Worm (Caenorhabditis elegans): Measurements from ENCODE around the gene mrp-7.

Gene mrp-7

ce11 chrV:19718660-19719059 is 44.0 kb downstream of the mrp-7 start:
- TF ChIP-seq tra-4 (tag; optimal IDR thresholded peaks at IDR 0.05), result no peak
- peak; percentile 53 for TF ChIP-seq ceh-36 (tag; optimal IDR thresholded peaks at IDR 0.05)

- peak; percentile 69 for TF ChIP-seq ets-7 (tag; optimal IDR thresholded peaks at IDR 0.05)
- no peak for TF ChIP-seq hmbx-1 (tag; optimal IDR thresholded peaks at IDR 0.05)
Measured at ce11 chrV:19719253-19719652, 44.6 kb downstream of the mrp-7 start, which contains the start of gene Y116F11A.6. Gene Y116F11A.6, plus strand, starts transcription at chrV:19719553.

DNA sequence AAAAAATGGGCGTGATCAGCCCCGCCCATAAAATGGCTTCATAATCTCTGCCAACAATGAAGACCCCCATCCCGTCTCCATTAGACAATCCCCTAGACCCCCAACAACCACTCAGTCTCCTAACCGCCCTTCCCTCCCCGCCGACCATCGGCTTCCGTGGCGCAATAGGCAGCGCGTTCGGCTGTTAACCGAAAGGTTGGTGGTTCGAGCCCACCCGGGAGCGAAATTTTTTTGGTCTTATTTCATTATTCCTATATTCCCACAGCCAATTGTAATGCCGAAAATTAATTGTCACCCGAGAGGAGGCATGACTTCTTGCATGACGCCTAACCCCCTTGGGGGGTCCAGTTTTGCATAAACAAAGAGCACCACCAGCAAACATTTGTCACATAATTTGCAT is 48.2 kb downstream of the mrp-7 start:
- TF ChIP-seq scrt-1 (GFP tag; IDR thresholded peaks at IDR 0.05) (peak; percentile 83), hmbx-1 (tag; optimal IDR thresholded peaks at IDR 0.05) (peak; percentile 37), B0310.2 (tag; optimal IDR thresholded peaks at IDR 0.05) (peak; percentile 9), hnd-1 (tag; optimal IDR thresholded peaks at IDR 0.05) (peak; percentile 52), sea-1 (GFP tag; conservative IDR thresholded peaks at IDR 0.05) (peak; percentile 84), tbx-11 (GFP tag; IDR thresholded peaks at IDR 0.05) (peak; percentile 76), hmg-4 (GFP tag; optimal IDR thresholded peaks at IDR 0.05) (peak; percentile 64), ama-1 (optimal IDR thresholded peaks at IDR 0.05) (no peak), pes-1 (GFP tag; IDR thresholded peaks at IDR 0.05) (peak; percentile 89), aly-1 (tag; optimal IDR thresholded peaks at IDR 0.05) (peak; percentile 65), ets-7 (tag; optimal IDR thresholded peaks at IDR 0.05) (no peak), tbx-37 (GFP tag; conservative IDR thresholded peaks at IDR 0.05) (peak; percentile 80), flt-1 (GFP tag; IDR thresholded peaks at IDR 0.05) (peak; percentile 85), ceh-13 (GFP tag; optimal IDR thresholded peaks at IDR 0.05) (peak; percentile 46), ceh-36 (tag; optimal IDR thresholded peaks at IDR 0.05) (peak; percentile 58), F13C5.2 (tag; optimal IDR thresholded peaks at IDR 0.05) (peak; percentile 78), tra-4 (tag; optimal IDR thresholded peaks at IDR 0.05) (peak; percentile 39)

DNA sequence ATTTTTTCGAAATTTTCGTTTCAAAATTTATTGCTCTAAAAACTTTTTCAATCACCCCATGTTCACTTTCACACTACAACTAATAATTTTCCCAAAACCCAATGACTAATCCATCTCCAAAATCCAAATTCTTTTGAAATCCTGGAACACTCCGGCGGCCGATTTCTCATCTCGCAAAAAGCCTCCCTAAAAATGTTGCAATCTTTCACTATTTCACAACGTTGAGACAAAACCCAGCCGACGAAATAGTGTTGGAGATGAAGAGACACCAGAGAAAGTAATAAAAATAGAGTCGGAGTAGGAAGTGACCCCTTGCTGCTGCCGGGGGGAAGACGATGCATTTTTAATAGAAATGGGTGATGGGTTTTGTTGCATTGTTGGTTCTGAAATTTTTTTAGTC is 49.9 kb downstream of the mrp-7 start:
- TF ChIP-seq tra-4 (tag; optimal IDR thresholded peaks at IDR 0.05) (no peak), ets-7 (tag; optimal IDR thresholded peaks at IDR 0.05) (no peak), ceh-13 (GFP tag; optimal IDR thresholded peaks at IDR 0.05) (no peak), tbx-37 (GFP tag; conservative IDR thresholded peaks at IDR 0.05) (no peak), F13C5.2 (tag; optimal IDR thresholded peaks at IDR 0.05) (no peak)

DNA sequence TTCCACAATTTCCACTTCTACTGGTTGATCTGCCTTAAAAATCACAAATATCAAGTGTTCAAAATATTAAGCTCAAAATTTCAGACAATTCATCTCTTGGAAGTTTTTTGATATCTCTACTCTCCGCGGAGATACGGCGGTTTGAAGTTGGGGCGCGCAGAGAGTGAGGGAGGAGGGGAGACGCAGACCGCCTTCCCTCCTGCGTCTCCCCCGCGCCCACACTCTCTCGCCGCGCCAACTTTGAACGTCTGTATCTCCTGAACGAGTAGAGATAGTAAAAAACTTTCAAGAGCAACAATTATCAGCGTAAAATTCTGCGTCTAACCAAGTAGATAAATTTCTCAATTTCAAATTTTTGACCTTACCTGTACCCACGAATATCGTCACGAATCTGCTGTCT is 53.3 kb downstream of the mrp-7 start:
- TF ChIP-seq B0310.2 (tag; optimal IDR thresholded peaks at IDR 0.05) (no peak), F13C5.2 (tag; optimal IDR thresholded peaks at IDR 0.05) (no peak), sea-1 (GFP tag; conservative IDR thresholded peaks at IDR 0.05) (no peak), ceh-13 (GFP tag; optimal IDR thresholded peaks at IDR 0.05) (no peak)

DNA sequence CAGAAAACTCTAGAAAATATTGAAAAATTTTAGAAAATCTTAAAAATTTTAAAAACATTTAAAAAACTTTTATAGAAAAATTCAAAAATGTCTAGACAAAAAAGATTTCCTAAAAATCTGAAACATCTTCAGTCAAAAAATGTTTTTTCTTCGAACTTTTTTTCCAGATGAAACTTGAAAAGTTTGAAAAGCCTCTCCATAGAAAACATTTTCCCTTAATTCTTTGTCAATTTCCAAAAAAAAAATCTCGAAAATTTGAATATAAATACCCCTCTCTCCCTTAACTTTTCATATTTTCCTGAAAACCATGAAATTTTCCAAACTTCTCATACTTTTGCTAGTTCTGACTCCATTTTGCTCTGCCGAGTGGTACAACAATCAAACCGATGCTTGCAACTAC is 54.1 kb downstream of the mrp-7 start, which contains the start of gene Y116F11A.3:
Gene Y116F11A.3 (plus strand): TSS at position 301 of the 400 bp plus-strand sequence.
- TF ChIP-seq ets-7 (tag; optimal IDR thresholded peaks at IDR 0.05), result no peak
- no peak for TF ChIP-seq tbx-37 (GFP tag; conservative IDR thresholded peaks at IDR 0.05)
- TF ChIP-seq tbx-11 (GFP tag; IDR thresholded peaks at IDR 0.05), result no peak
- no peak for TF ChIP-seq hnd-1 (tag; optimal IDR thresholded peaks at IDR 0.05)
- no peak for TF ChIP-seq sea-1 (GFP tag; conservative IDR thresholded peaks at IDR 0.05)
- TF ChIP-seq ama-1 (optimal IDR thresholded peaks at IDR 0.05), result no peak
- no peak for TF ChIP-seq ceh-13 (GFP tag; optimal IDR thresholded peaks at IDR 0.05)
- TF ChIP-seq ceh-36 (tag; optimal IDR thresholded peaks at IDR 0.05), result no peak
- no peak for TF ChIP-seq pes-1 (GFP tag; IDR thresholded peaks at IDR 0.05)
- TF ChIP-seq scrt-1 (GFP tag; IDR thresholded peaks at IDR 0.05), result no peak
- no peak for TF ChIP-seq B0310.2 (tag; optimal IDR thresholded peaks at IDR 0.05)
- TF ChIP-seq hmbx-1 (tag; optimal IDR thresholded peaks at IDR 0.05), result no peak
- TF ChIP-seq aly-1 (tag; optimal IDR thresholded peaks at IDR 0.05), result no peak
- no peak for TF ChIP-seq flt-1 (GFP tag; IDR thresholded peaks at IDR 0.05)
- no peak for TF ChIP-seq F13C5.2 (tag; optimal IDR thresholded peaks at IDR 0.05)
- TF ChIP-seq hmg-4 (GFP tag; optimal IDR thresholded peaks at IDR 0.05), result no peak
- no peak for TF ChIP-seq tra-4 (tag; optimal IDR thresholded peaks at IDR 0.05)

ce11 chrV:19730280-19730679 is 55.6 kb downstream of the mrp-7 start, which contains the start of gene Y116F11A.1:
Gene Y116F11A.1, plus strand, starts transcription at chrV:19730580.
- no peak for TF ChIP-seq hmg-4 (GFP tag; optimal IDR thresholded peaks at IDR 0.05)
- TF ChIP-seq ama-1 (optimal IDR thresholded peaks at IDR 0.05), result no peak
- no peak for TF ChIP-seq ceh-36 (tag; optimal IDR thresholded peaks at IDR 0.05)
- no peak for TF ChIP-seq F13C5.2 (tag; optimal IDR thresholded peaks at IDR 0.05)
- no peak for TF ChIP-seq aly-1 (tag; optimal IDR thresholded peaks at IDR 0.05)
- no peak for TF ChIP-seq pes-1 (GFP tag; IDR thresholded peaks at IDR 0.05)
- TF ChIP-seq tbx-37 (GFP tag; conservative IDR thresholded peaks at IDR 0.05), result no peak
- no peak for TF ChIP-seq tbx-11 (GFP tag; IDR thresholded peaks at IDR 0.05)

- TF ChIP-seq pes-1 (GFP tag; IDR thresholded peaks at IDR 0.05), result peak; percentile 54; the same call in 1 of the 2 replicates
- TF ChIP-seq aly-1 (tag; optimal IDR thresholded peaks at IDR 0.05), result no peak
Measured at ce11 chrV:19733728-19734127, 59.1 kb downstream of the mrp-7 start.

DNA sequence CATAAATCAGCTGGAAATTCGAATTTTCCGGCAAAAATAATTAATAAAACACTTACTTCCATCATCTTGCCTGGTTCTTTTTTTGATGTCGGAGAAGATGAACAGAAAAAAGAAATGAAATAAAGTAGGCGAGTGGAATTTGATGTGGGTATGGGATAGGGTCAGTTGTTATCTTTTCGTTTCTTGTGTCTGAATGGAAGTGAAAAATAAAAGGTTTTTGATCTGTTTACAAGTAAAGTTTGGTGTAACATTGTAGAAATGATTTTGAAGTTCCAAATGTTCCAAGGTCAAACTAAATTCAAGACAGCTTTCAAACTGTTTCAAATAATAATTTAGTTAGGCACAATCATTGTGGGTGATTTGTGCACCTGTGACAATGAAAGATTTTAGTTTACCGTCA is 62.8 kb downstream of the mrp-7 start, which contains the start of gene W04E12.7:
Gene W04E12.7 (minus strand): TSS at position 101 of the 400 bp plus-strand sequence.
- TF ChIP-seq hnd-1 (tag; optimal IDR thresholded peaks at IDR 0.05), result no peak
- TF ChIP-seq aly-1 (tag; optimal IDR thresholded peaks at IDR 0.05), result no peak
- TF ChIP-seq pes-1 (GFP tag; IDR thresholded peaks at IDR 0.05), result no peak
- no peak for TF ChIP-seq ets-7 (tag; optimal IDR thresholded peaks at IDR 0.05)
- TF ChIP-seq scrt-1 (GFP tag; IDR thresholded peaks at IDR 0.05), result no peak
- TF ChIP-seq B0310.2 (tag; optimal IDR thresholded peaks at IDR 0.05), result no peak
- TF ChIP-seq F13C5.2 (tag; optimal IDR thresholded peaks at IDR 0.05), result no peak

Data from whole organism, early embryonic.